Worm (Caenorhabditis elegans) whole organism, L1 larva: Measurements from ENCODE around the gene srlf-36.

Source experiments
- ceh-90 ChIP-seq: sonication (generic microtip); optimal IDR thresholded peaks from 2 replicates; lab custom pipeline; 2016; ENCODE audit warnings: missing genetic modification characterization, missing compliant biosample characterization
- grh-1 ChIP-seq: fragments of 200-800 bp; sonication (Bioruptor generic); IDR thresholded peaks from 2 replicates; pipeline ENCODE4 v1.3.6; 2022; ENCODE audit warnings: missing genetic modification reagents, missing genetic modification characterization, missing compliant biosample characterization
- vab-15 ChIP-seq: sonication (generic microtip); optimal IDR thresholded peaks from 2 replicates; lab custom pipeline; 2017; ENCODE audit warnings: missing genotype, mild to moderate bottlenecking, missing genetic modification characterization, missing compliant biosample characterization

The srlf-36 gene

ce11 chrV:562834-563233 is 46.7 kb downstream of the srlf-36 start, which contains the start of gene C14C6.2:
Gene C14C6.2 (plus strand): TSS chrV:563134.
- no peak for TF ChIP-seq grh-1 (GFP tag; lab: Robert Waterston, UW)
- no peak for TF ChIP-seq ceh-90 (tag; lab: Kevin White, UChicago)

- no peak for TF ChIP-seq vab-15 (tag; lab: Kevin White, UChicago)
These were observed 49.6 kb downstream of the srlf-36 start, which contains the start of gene srx-7 for ce11 chrV:559940-560339. Gene srx-7 (plus strand): TSS chrV:560195.
